Fruit fly (Drosophila melanogaster) whole organism, prepupa: ENCODE measurements around the gene CG3618.
A peak's percentile ranks its signal among the peaks of the same experiment; 100 is the strongest.

Experiments used
- Blimp-1 ChIP-seq: fragments of 200-800 bp; sonication (Bioruptor generic); optimal IDR thresholded peaks from 3 replicates; lab custom pipeline; 2017; ENCODE audit warnings: missing biosample characterization, missing genetic modification characterization, mild to moderate bottlenecking, moderate library complexity, missing genetic modification reagents
- CG11294 ChIP-seq: fragments of 200-800 bp; sonication (Bioruptor generic); IDR thresholded peaks from 2 replicates; pipeline ENCODE4 v1.3.6; 2022; ENCODE audit warnings: missing biosample characterization, missing genetic modification characterization
- CG11902 ChIP-seq: fragments of 200-800 bp; sonication (Bioruptor generic); optimal IDR thresholded peaks from 3 replicates; lab custom pipeline; 2016; ENCODE audit warnings: missing biosample characterization, missing genetic modification characterization
- CG15336 ChIP-seq: fragments of 200-800 bp; sonication (Bioruptor generic); IDR thresholded peaks from 2 replicates; pipeline ENCODE4 v1.3.6; 2022; ENCODE audit warnings: missing biosample characterization, missing genetic modification characterization
- CG1621 ChIP-seq: fragments of 200-800 bp; sonication (Bioruptor generic); optimal IDR thresholded peaks from 3 replicates; lab custom pipeline; 2018; ENCODE audit warnings: missing biosample characterization, mild to moderate bottlenecking, missing genetic modification characterization
- CG3032 ChIP-seq: fragments of 200-800 bp; optimal IDR thresholded peaks from 2 replicates; lab custom pipeline; 2019; ENCODE audit warnings: missing biosample characterization, mild to moderate bottlenecking, missing genetic modification characterization, moderate library complexity
- CG31627 ChIP-seq: fragments of 200-800 bp; sonication (Bioruptor generic); optimal IDR thresholded peaks from 3 replicates; lab custom pipeline; 2016; ENCODE audit warnings: missing biosample characterization, missing genetic modification characterization
- CG32006 ChIP-seq: fragments of 200-800 bp; sonication (Bioruptor generic); optimal IDR thresholded peaks from 3 replicates; lab custom pipeline; 2017; ENCODE audit warnings: missing biosample characterization, mild to moderate bottlenecking, missing genetic modification characterization
- CG34406 ChIP-seq: fragments of 200-800 bp; sonication (Bioruptor generic); optimal IDR thresholded peaks from 3 replicates; lab custom pipeline; 2016; ENCODE audit warnings: missing biosample characterization, missing genetic modification characterization
- CG3919 ChIP-seq: fragments of 200-800 bp; sonication (Bioruptor generic); optimal IDR thresholded peaks from 3 replicates; lab custom pipeline; 2016; ENCODE audit warnings: missing biosample characterization, missing genetic modification characterization
- CG4318 ChIP-seq: fragments of 200-800 bp; sonication (Bioruptor generic); optimal IDR thresholded peaks from 3 replicates; lab custom pipeline; 2017; ENCODE audit warnings: missing biosample characterization, mild to moderate bottlenecking, missing genetic modification characterization
- CG6276 ChIP-seq: fragments of 200-800 bp; sonication (Bioruptor generic); optimal IDR thresholded peaks from 2 replicates; lab custom pipeline; 2017; ENCODE audit warnings: missing biosample characterization, mild to moderate bottlenecking, missing genetic modification characterization
- CG6792 ChIP-seq: fragments of 200-800 bp; sonication (Bioruptor generic); optimal IDR thresholded peaks from 3 replicates; lab custom pipeline; 2016; ENCODE audit warnings: missing biosample characterization, missing genetic modification characterization
- CG6854 ChIP-seq: fragments of 200-800 bp; sonication (Bioruptor generic); optimal IDR thresholded peaks from 2 replicates; lab custom pipeline; 2017; ENCODE audit warnings: missing biosample characterization, mild to moderate bottlenecking, missing genetic modification characterization
- CG8319 ChIP-seq: fragments of 200-800 bp; sonication (Bioruptor generic); optimal IDR thresholded peaks from 3 replicates; lab custom pipeline; 2016; ENCODE audit warnings: missing biosample characterization, missing genetic modification characterization
- CG9139 ChIP-seq: fragments of 200-800 bp; sonication (Bioruptor generic); optimal IDR thresholded peaks from 3 replicates; lab custom pipeline; 2017; ENCODE audit warnings: missing biosample characterization, mild to moderate bottlenecking, missing genetic modification characterization
- Eip75B ChIP-seq: fragments of 200-800 bp; sonication (Bioruptor generic); optimal IDR thresholded peaks from 3 replicates; lab custom pipeline; 2016; ENCODE audit warnings: missing biosample characterization, missing genetic modification characterization
- Eip78C ChIP-seq: fragments of 200-800 bp; sonication (Bioruptor generic); peaks from one replicate; lab custom pipeline; 2016; ENCODE audit warnings: missing biosample characterization, missing genetic modification characterization
- Eip93F ChIP-seq: fragments of 200-800 bp; sonication (Bioruptor generic); optimal IDR thresholded peaks from 2 replicates; lab custom pipeline; 2016; ENCODE audit warnings: missing biosample characterization, mild to moderate bottlenecking, missing genetic modification characterization
- Ets21C ChIP-seq: fragments of 200-800 bp; sonication (Bioruptor generic); optimal IDR thresholded peaks from 3 replicates; lab custom pipeline; 2016; ENCODE audit warnings: missing biosample characterization, missing genetic modification characterization
- Ets96B ChIP-seq: fragments of 200-800 bp; optimal IDR thresholded peaks from 2 replicates; lab custom pipeline; 2019; ENCODE audit warnings: missing biosample characterization, mild to moderate bottlenecking, missing genetic modification characterization, moderate library complexity
- Gug ChIP-seq: fragments of 200-800 bp; sonication (Bioruptor generic); IDR thresholded peaks from 2 replicates; pipeline ENCODE4 v1.3.6; 2022; ENCODE audit warnings: missing biosample characterization, missing genetic modification characterization
- Hr4 ChIP-seq: fragments of 200-800 bp; sonication (Bioruptor generic); optimal IDR thresholded peaks from 3 replicates; lab custom pipeline; 2016; ENCODE audit warnings: missing biosample characterization, missing genetic modification characterization
- OdsH ChIP-seq: fragments of 200-800 bp; sonication (Bioruptor generic); optimal IDR thresholded peaks from 3 replicates; lab custom pipeline; 2016; ENCODE audit warnings: missing biosample characterization, missing genetic modification characterization
- Sox102F ChIP-seq: fragments of 200-800 bp; sonication (Bioruptor generic); optimal IDR thresholded peaks from 2 replicates; lab custom pipeline; 2016; ENCODE audit warnings: missing biosample characterization, mild to moderate bottlenecking, missing genetic modification characterization
- Sox14 ChIP-seq: fragments of 200-800 bp; sonication (Bioruptor generic); optimal IDR thresholded peaks from 3 replicates; lab custom pipeline; 2016; ENCODE audit warnings: missing biosample characterization, missing genetic modification characterization
- achi ChIP-seq: fragments of 200-800 bp; sonication (Bioruptor generic); optimal IDR thresholded peaks from 3 replicates; lab custom pipeline; 2016; ENCODE audit warnings: missing biosample characterization, missing genetic modification characterization
- acj6 ChIP-seq: fragments of 200-800 bp; sonication (Bioruptor generic); optimal IDR thresholded peaks from 3 replicates; lab custom pipeline; 2016; ENCODE audit warnings: missing biosample characterization, missing genetic modification characterization
- dac ChIP-seq: fragments of 200-800 bp; sonication (Bioruptor generic); optimal IDR thresholded peaks from 2 replicates; lab custom pipeline; 2017; ENCODE audit warnings: missing biosample characterization, mild to moderate bottlenecking, missing genetic modification characterization
- eg ChIP-seq: fragments of 200-800 bp; sonication (Bioruptor generic); IDR thresholded peaks from 3 replicates; pipeline ENCODE4 v1.3.6; 2022; ENCODE audit warnings: missing biosample characterization, missing genetic modification characterization
- esn ChIP-seq: fragments of 200-800 bp; sonication (Bioruptor generic); optimal IDR thresholded peaks from 2 replicates; lab custom pipeline; 2016; ENCODE audit warnings: missing biosample characterization, mild to moderate bottlenecking, missing genetic modification characterization, moderate library complexity
- fd85E ChIP-seq: fragments of 200-800 bp; sonication (Bioruptor generic); optimal IDR thresholded peaks from 3 replicates; lab custom pipeline; 2016; ENCODE audit warnings: missing biosample characterization, missing genetic modification characterization
- fkh ChIP-seq: fragments of 200-800 bp; sonication (Bioruptor generic); optimal IDR thresholded peaks from 3 replicates; lab custom pipeline; 2017; ENCODE audit warnings: missing biosample characterization, mild to moderate bottlenecking, missing genetic modification characterization, moderate library complexity
- lz ChIP-seq: fragments of 200-800 bp; sonication (Bioruptor generic); optimal IDR thresholded peaks from 3 replicates; lab custom pipeline; 2016; ENCODE audit warnings: missing biosample characterization, missing genetic modification characterization
- net ChIP-seq: fragments of 200-800 bp; sonication (Bioruptor generic); optimal IDR thresholded peaks from 3 replicates; lab custom pipeline; 2016; ENCODE audit warnings: missing biosample characterization, missing genetic modification characterization
- svp ChIP-seq: fragments of 200-800 bp; sonication (Bioruptor generic); peaks from one replicate; lab custom pipeline; 2016; ENCODE audit warnings: missing biosample characterization, missing genetic modification characterization
- vri ChIP-seq: fragments of 200-800 bp; sonication (Bioruptor generic); optimal IDR thresholded peaks from 3 replicates; lab custom pipeline; 2016; ENCODE audit warnings: missing biosample characterization, mild to moderate bottlenecking, missing genetic modification characterization

CG3618 gene

dm6 chr3L:20796757-20797156 lies 19.1 kb downstream of the CG3618 start:
- TF ChIP-seq vri (no peak), OdsH (GFP tag; lab: Kevin White, UChicago) (no peak), CG15336 (GFP tag; lab: Robert Waterston, UW) (no peak), CG34406 (GFP tag; lab: Kevin White, UChicago) (no peak), CG11902 (GFP tag; lab: Kevin White, UChicago) (no peak), acj6 (GFP tag; lab: Kevin White, UChicago) (no peak), Hr4 (GFP tag; lab: Kevin White, UChicago) (no peak), CG3032 (tag; lab: Kevin White, UChicago) (no peak), Blimp-1 (no peak), CG9139 (GFP tag; lab: Kevin White, UChicago) (no peak), CG4318 (GFP tag; lab: Kevin White, UChicago) (no peak), CG11294 (GFP tag; lab: Robert Waterston, UW) (no peak), CG6854 (no peak), CG1621 (tag; lab: Kevin White, UChicago) (no peak)

- TF ChIP-seq Sox102F (GFP tag; lab: Kevin White, UChicago): no peak
- no peak for TF ChIP-seq Blimp-1
- no peak for TF ChIP-seq CG31627
- no peak for TF ChIP-seq eg
- TF ChIP-seq CG34406 (GFP tag; lab: Kevin White, UChicago): no peak
- TF ChIP-seq Sox14: no peak
- TF ChIP-seq Ets21C (GFP tag; lab: Kevin White, UChicago): no peak
- no peak for TF ChIP-seq Gug (GFP tag; lab: Robert Waterston, UW)
Observed at dm6 chr3L:20792693-20793092, 23.2 kb downstream of the CG3618 start, which contains the start of gene Six4. TSS of gene Six4 (minus strand) at chr3L:20792777.

dm6 chr3L:20789299-20789698 lies 26.6 kb downstream of the CG3618 start:
- no peak for TF ChIP-seq CG8319 (GFP tag; lab: Kevin White, UChicago)
- TF ChIP-seq Sox102F (GFP tag; lab: Kevin White, UChicago): no peak
- TF ChIP-seq Ets96B (tag; lab: Kevin White, UChicago): no peak
- no peak for TF ChIP-seq Ets21C (GFP tag; lab: Kevin White, UChicago)
- TF ChIP-seq lz: no peak
- no peak for TF ChIP-seq vri
- no peak for TF ChIP-seq dac (GFP tag; lab: Kevin White, UChicago)
- no peak for TF ChIP-seq fkh (GFP tag; lab: Kevin White, UChicago)
- TF ChIP-seq CG3919 (GFP tag; lab: Kevin White, UChicago): no peak
- TF ChIP-seq CG1621 (tag; lab: Kevin White, UChicago): no peak
- no peak for TF ChIP-seq CG32006 (GFP tag; lab: Kevin White, UChicago)
- no peak for TF ChIP-seq CG11902 (GFP tag; lab: Kevin White, UChicago)
- TF ChIP-seq CG6792: no peak
- no peak for TF ChIP-seq CG6276 (GFP tag; lab: Kevin White, UChicago)
- no peak for TF ChIP-seq CG3032 (tag; lab: Kevin White, UChicago)
- no peak for TF ChIP-seq fd85E (GFP tag; lab: Kevin White, UChicago)
- TF ChIP-seq CG15336 (GFP tag; lab: Robert Waterston, UW): no peak
- TF ChIP-seq, all 60 proteins: peak for 0

- TF ChIP-seq Sox14: peak; percentile 62
- no peak for TF ChIP-seq CG8319 (GFP tag; lab: Kevin White, UChicago)
- no peak for TF ChIP-seq CG32006 (GFP tag; lab: Kevin White, UChicago)
- TF ChIP-seq esn (GFP tag; lab: Kevin White, UChicago): peak; percentile 39
- no peak for TF ChIP-seq lz
- TF ChIP-seq dac (GFP tag; lab: Kevin White, UChicago): no peak
- no peak for TF ChIP-seq CG31627
- no peak for TF ChIP-seq Eip75B (GFP tag; lab: Kevin White, UChicago)
- TF ChIP-seq achi: peak; percentile 52
- no peak for TF ChIP-seq CG6854
- no peak for TF ChIP-seq Eip93F (GFP tag; lab: Kevin White, UChicago)
- no peak for TF ChIP-seq CG6276 (GFP tag; lab: Kevin White, UChicago)
- no peak for TF ChIP-seq net (GFP tag; lab: Kevin White, UChicago)
- TF ChIP-seq svp (GFP tag; lab: Kevin White, UChicago): no peak
- no peak for TF ChIP-seq Hr4 (GFP tag; lab: Kevin White, UChicago)
- TF ChIP-seq Sox102F (GFP tag; lab: Kevin White, UChicago): no peak
- peak; percentile 45 for TF ChIP-seq Eip78C (GFP tag; lab: Kevin White, UChicago)
Observed at dm6 chr3L:20787835-20788380, 28.0 kb downstream of the CG3618 start, which contains the start of gene CG11396. TSS of gene CG11396 (minus strand) at chr3L:20788137.
